Fruit fly (Drosophila melanogaster) whole organism, embryonic: ENCODE data around the gene Bcat.

Experiments used
- Ada2b ChIP-seq: fragments of 200-800 bp; sonication (Bioruptor generic); IDR thresholded peaks from 2 replicates; pipeline ENCODE4 v1.3.6; 2022; ENCODE audit warnings: missing biosample characterization, missing genetic modification characterization
- Aef1 ChIP-seq: fragments of 200-800 bp; sonication (Bioruptor generic); IDR thresholded peaks from 3 replicates; pipeline ENCODE4 v1.3.6; 2022; ENCODE audit warnings: missing biosample characterization, missing genetic modification characterization
- Asciz ChIP-seq: fragments of 200-800 bp; sonication (Bioruptor generic); optimal IDR thresholded peaks from 2 replicates; lab custom pipeline; 2017; ENCODE audit warnings: missing biosample characterization, mild to moderate bottlenecking, missing genetic modification characterization, missing genetic modification reagents
- BtbVII ChIP-seq: fragments of 200-800 bp; sonication (Bioruptor generic); optimal IDR thresholded peaks from 3 replicates; lab custom pipeline; 2017; ENCODE audit warnings: missing biosample characterization, mild to moderate bottlenecking, missing genetic modification characterization
- CG10431 ChIP-seq: fragments of 200-800 bp; sonication (Bioruptor generic); optimal IDR thresholded peaks from 3 replicates; lab custom pipeline; 2018; ENCODE audit warnings: missing biosample characterization, mild to moderate bottlenecking, missing genetic modification characterization
- CG11695 ChIP-seq: fragments of 200-800 bp; sonication (Bioruptor generic); IDR thresholded peaks from 3 replicates; pipeline ENCODE4 v1.3.6; 2022; ENCODE audit warnings: missing biosample characterization, missing genetic modification characterization
- CG12219 ChIP-seq: fragments of 200-800 bp; sonication (Bioruptor generic); optimal IDR thresholded peaks from 3 replicates; lab custom pipeline; 2018; ENCODE audit warnings: missing biosample characterization, mild to moderate bottlenecking, missing genetic modification characterization
- CG14965 ChIP-seq: fragments of 200-800 bp; sonication (Bioruptor generic); optimal IDR thresholded peaks from 2 replicates; lab custom pipeline; 2016; ENCODE audit warnings: missing biosample characterization, missing genetic modification characterization, borderline replicate concordance
- CG1529 ChIP-seq: fragments of 200-800 bp; sonication (Bioruptor generic); optimal IDR thresholded peaks from 3 replicates; lab custom pipeline; 2018; ENCODE audit warnings: missing biosample characterization, missing genetic modification characterization
- CG17568 ChIP-seq: fragments of 200-800 bp; sonication (Bioruptor generic); optimal IDR thresholded peaks from 2 replicates; lab custom pipeline; 2018; ENCODE audit warnings: missing biosample characterization, mild to moderate bottlenecking, missing genetic modification characterization, moderate library complexity
- CG1832 ChIP-seq: fragments of 200-800 bp; sonication (Bioruptor generic); optimal IDR thresholded peaks from 2 replicates; lab custom pipeline; 2017; ENCODE audit warnings: missing biosample characterization, mild to moderate bottlenecking, missing genetic modification characterization, inconsistent platforms
- CG2129 ChIP-seq: fragments of 200-800 bp; sonication (Bioruptor generic); IDR thresholded peaks from 2 replicates; pipeline ENCODE4 v1.3.6; 2022; ENCODE audit warnings: missing biosample characterization, missing genetic modification characterization; ENCODE audit not compliant: partially characterized antibody
- CG31224 ChIP-seq: fragments of 200-800 bp; sonication (Bioruptor generic); IDR thresholded peaks from 2 replicates; pipeline ENCODE4 v1.3.6; 2022; ENCODE audit warnings: missing biosample characterization, missing genetic modification characterization
- CG4854 ChIP-seq: fragments of 200-800 bp; sonication (Bioruptor generic); optimal IDR thresholded peaks from 2 replicates; lab custom pipeline; 2016; ENCODE audit warnings: missing biosample characterization, missing genetic modification characterization, inconsistent platforms
- CG7556 ChIP-seq: fragments of 200-800 bp; sonication (Bioruptor generic); optimal IDR thresholded peaks from 2 replicates; lab custom pipeline; 2017; ENCODE audit warnings: missing biosample characterization, mild to moderate bottlenecking, missing genetic modification characterization
- CG7928 ChIP-seq: fragments of 200-800 bp; sonication (Bioruptor generic); optimal IDR thresholded peaks from 2 replicates; lab custom pipeline; 2017; ENCODE audit warnings: missing biosample characterization, mild to moderate bottlenecking, missing genetic modification characterization
- CG8281 ChIP-seq: fragments of 200-800 bp; sonication (Bioruptor generic); optimal IDR thresholded peaks from 2 replicates; lab custom pipeline; 2018; ENCODE audit warnings: missing biosample characterization, mild to moderate bottlenecking, missing genetic modification characterization, moderate library complexity
- CG8388 ChIP-seq: fragments of 200-800 bp; sonication (Bioruptor generic); optimal IDR thresholded peaks from 2 replicates; lab custom pipeline; 2019; ENCODE audit warnings: missing biosample characterization, mild to moderate bottlenecking, missing genetic modification characterization, moderate library complexity
- CG8924 ChIP-seq: fragments of 200-800 bp; optimal IDR thresholded peaks from 3 replicates; lab custom pipeline; 2019; ENCODE audit warnings: missing biosample characterization, mild to moderate bottlenecking, missing genetic modification characterization, moderate library complexity
- CG8944 ChIP-seq: fragments of 200-800 bp; sonication (Bioruptor generic); optimal IDR thresholded peaks from 3 replicates; lab custom pipeline; 2016; ENCODE audit warnings: missing biosample characterization, missing genetic modification characterization
- CG9437 ChIP-seq: fragments of 200-800 bp; sonication (Bioruptor generic); optimal IDR thresholded peaks from 2 replicates; lab custom pipeline; 2018; ENCODE audit warnings: missing biosample characterization, mild to moderate bottlenecking, missing genetic modification characterization
- Dbx ChIP-seq: fragments of 200-800 bp; sonication (Bioruptor generic); IDR thresholded peaks from 3 replicates; pipeline ENCODE4 v1.3.6; 2022; ENCODE audit warnings: missing biosample characterization, missing genetic modification characterization
- Dip2 ChIP-seq: fragments of 200-800 bp; sonication (Bioruptor generic); IDR thresholded peaks from 2 replicates; pipeline ENCODE4 v1.3.6; 2022; ENCODE audit warnings: missing biosample characterization, missing genetic modification characterization
- Drgx ChIP-seq: fragments of 200-800 bp; sonication (Bioruptor generic); IDR thresholded peaks from 2 replicates; pipeline ENCODE4 v1.3.6; 2022; ENCODE audit warnings: missing biosample characterization, missing genetic modification characterization
- E2f2 ChIP-seq: fragments of 200-800 bp; sonication (Bioruptor generic); IDR thresholded peaks from 2 replicates; pipeline ENCODE4 v1.3.6; 2022; ENCODE audit warnings: missing biosample characterization, missing genetic modification characterization
- H2.0 ChIP-seq: fragments of 200-800 bp; sonication (Bioruptor generic); IDR thresholded peaks from 2 replicates; pipeline ENCODE4 v1.3.6; 2022; ENCODE audit warnings: missing biosample characterization, missing genetic modification characterization
- HLH3B ChIP-seq: fragments of 200-800 bp; sonication (Bioruptor generic); IDR thresholded peaks from 2 replicates; pipeline ENCODE4 v1.3.6; 2022; ENCODE audit warnings: missing biosample characterization, missing genetic modification characterization
- HLH54F ChIP-seq: fragments of 200-800 bp; sonication (Bioruptor generic); optimal IDR thresholded peaks from 3 replicates; lab custom pipeline; 2016; ENCODE audit warnings: missing biosample characterization, missing genetic modification characterization
- Hmr ChIP-seq: fragments of 200-800 bp; sonication (Bioruptor generic); optimal IDR thresholded peaks from 3 replicates; lab custom pipeline; 2017; ENCODE audit warnings: mild to moderate bottlenecking, missing biosample characterization, missing genetic modification reagents, missing genetic modification characterization
- TFAM ChIP-seq: fragments of 200-800 bp; sonication (Bioruptor generic); optimal IDR thresholded peaks from 2 replicates; lab custom pipeline; 2017; ENCODE audit warnings: missing biosample characterization, missing genetic modification characterization, inconsistent platforms
- bcd ChIP-seq: fragments of 200-800 bp; sonication (Bioruptor generic); optimal IDR thresholded peaks from 2 replicates; lab custom pipeline; 2017; ENCODE audit warnings: missing biosample characterization, mild to moderate bottlenecking, missing genetic modification characterization
- cato ChIP-seq: fragments of 200-800 bp; sonication (Bioruptor generic); optimal IDR thresholded peaks from 2 replicates; lab custom pipeline; 2016; ENCODE audit warnings: missing biosample characterization, missing genetic modification characterization, borderline replicate concordance
- caup ChIP-seq: fragments of 200-800 bp; sonication (Bioruptor generic); optimal IDR thresholded peaks from 3 replicates; lab custom pipeline; 2017; ENCODE audit warnings: missing biosample characterization, mild to moderate bottlenecking, missing genetic modification characterization, moderate library complexity; ENCODE audit not compliant: severe bottlenecking
- chif ChIP-seq, 2 experiments: fragments of 200-800 bp; sonication (Bioruptor generic); optimal IDR thresholded peaks; 3 replicates each; lab custom pipeline; 2016; ENCODE audit warnings: missing biosample characterization in 2 of 2, missing genetic modification characterization in 2 of 2
- ci ChIP-seq: fragments of 200-800 bp; sonication (Bioruptor generic); IDR thresholded peaks from 3 replicates; pipeline ENCODE4 v1.3.6; 2022; ENCODE audit warnings: missing biosample characterization, missing genetic modification characterization
- corto ChIP-seq: fragments of 200-800 bp; sonication (Bioruptor generic); optimal IDR thresholded peaks from 2 replicates; lab custom pipeline; 2016; ENCODE audit warnings: missing biosample characterization, mild to moderate bottlenecking, missing genetic modification characterization, moderate library complexity
- ewg ChIP-seq: fragments of 200-800 bp; sonication (Bioruptor generic); optimal IDR thresholded peaks from 3 replicates; lab custom pipeline; 2017; ENCODE audit warnings: mild to moderate bottlenecking, missing biosample characterization, missing genetic modification reagents, missing genetic modification characterization
- eyg ChIP-seq: fragments of 200-800 bp; sonication (Bioruptor generic); optimal IDR thresholded peaks from 3 replicates; lab custom pipeline; 2016; ENCODE audit warnings: missing biosample characterization, missing genetic modification characterization
- grau ChIP-seq: fragments of 200-800 bp; optimal IDR thresholded peaks from 3 replicates; lab custom pipeline; 2019; ENCODE audit warnings: missing biosample characterization, mild to moderate bottlenecking, missing genetic modification characterization, moderate library complexity
- gt ChIP-seq: fragments of 200-800 bp; sonication (Bioruptor generic); IDR thresholded peaks from 2 replicates; pipeline ENCODE4 v1.3.6; 2022; ENCODE audit warnings: missing biosample characterization, missing genetic modification characterization
- kah ChIP-seq: fragments of 200-800 bp; sonication (Bioruptor generic); optimal IDR thresholded peaks from 2 replicates; lab custom pipeline; 2018; ENCODE audit warnings: missing biosample characterization, mild to moderate bottlenecking, missing genetic modification characterization
- knrl ChIP-seq: fragments of 200-800 bp; sonication (Bioruptor generic); IDR thresholded peaks from 3 replicates; pipeline ENCODE4 v1.3.6; 2022; ENCODE audit warnings: missing biosample characterization, missing genetic modification characterization; ENCODE audit not compliant: partially characterized antibody
- pb ChIP-seq: fragments of 200-800 bp; sonication (Bioruptor generic); optimal IDR thresholded peaks from 3 replicates; lab custom pipeline; 2016; ENCODE audit warnings: missing biosample characterization, missing genetic modification characterization
- pnt ChIP-seq: fragments of 200-800 bp; sonication (Bioruptor generic); optimal IDR thresholded peaks from 3 replicates; lab custom pipeline; 2016; ENCODE audit warnings: missing biosample characterization, missing genetic modification characterization
- ranshi ChIP-seq: fragments of 200-800 bp; sonication (Bioruptor generic); IDR thresholded peaks from 2 replicates; pipeline ENCODE4 v1.3.6; 2022; ENCODE audit warnings: missing biosample characterization, missing genetic modification characterization
- slbo ChIP-seq: fragments of 200-800 bp; sonication (Bioruptor generic); IDR thresholded peaks from 2 replicates; pipeline ENCODE4 v1.3.6; 2022; ENCODE audit warnings: missing biosample characterization, missing genetic modification characterization
- sqz ChIP-seq: fragments of 200-800 bp; sonication (Bioruptor generic); optimal IDR thresholded peaks from 3 replicates; lab custom pipeline; 2018; ENCODE audit warnings: missing biosample characterization, mild to moderate bottlenecking, missing genetic modification characterization
- trh ChIP-seq: fragments of 200-800 bp; sonication (Bioruptor generic); optimal IDR thresholded peaks from 2 replicates; lab custom pipeline; 2016; ENCODE audit warnings: missing biosample characterization, missing genetic modification characterization
- wek ChIP-seq: fragments of 200-800 bp; sonication (Bioruptor generic); optimal IDR thresholded peaks from 3 replicates; lab custom pipeline; 2018; ENCODE audit warnings: missing biosample characterization, mild to moderate bottlenecking, missing genetic modification characterization, moderate library complexity
- z ChIP-seq: fragments of 200-800 bp; sonication (Bioruptor generic); IDR thresholded peaks from 3 replicates; pipeline ENCODE4 v1.3.6; 2022; ENCODE audit warnings: missing biosample characterization, missing genetic modification characterization
- zfh1 ChIP-seq: fragments of 200-800 bp; sonication (Bioruptor generic); IDR thresholded peaks from 3 replicates; pipeline ENCODE4 v1.3.6; 2022; ENCODE audit warnings: missing biosample characterization, missing genetic modification characterization

Gene Bcat

DNA sequence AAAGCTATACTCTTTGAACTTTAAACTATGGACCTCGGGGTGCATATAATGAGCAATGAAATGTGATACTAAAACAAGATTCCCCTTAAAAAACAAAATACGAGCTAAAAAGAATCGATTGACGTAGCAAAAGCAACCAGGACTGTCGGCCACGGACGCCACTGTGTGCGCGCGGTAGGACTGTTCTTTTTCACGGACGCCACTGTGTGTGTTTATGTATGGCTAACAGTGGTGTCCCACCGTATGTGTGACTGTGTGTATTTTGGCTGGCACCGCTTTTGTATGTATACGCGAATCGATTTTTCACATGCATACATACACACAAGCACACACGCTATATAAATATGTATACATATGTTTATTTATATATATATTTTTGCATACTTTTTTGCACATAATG lies 12.9 kb upstream of the Bcat start (continued):
- no peak for TF ChIP-seq TFAM (GFP tag; lab: Kevin White, UChicago)
- peak; percentile 19 for TF ChIP-seq CG8924 (tag; lab: Kevin White, UChicago)
- peak; percentile 40; the same call in 1 of the 2 replicates for TF ChIP-seq H2.0 (GFP tag; lab: Robert Waterston, UW)
- TF ChIP-seq CG7928 (GFP tag; lab: Kevin White, UChicago) = peak; percentile 8
- peak; percentile 0 for TF ChIP-seq CG8388 (GFP tag; lab: Kevin White, UChicago)
- no peak for TF ChIP-seq CG8281 (tag; lab: Kevin White, UChicago)
- peak; percentile 12 for TF ChIP-seq ewg (GFP tag; lab: Kevin White, UChicago)
- peak; percentile 9; the same call in 1 of the 3 replicates for TF ChIP-seq knrl (GFP tag; lab: Robert Waterston, UW)
- no peak for TF ChIP-seq CG14965 (GFP tag; lab: Kevin White, UChicago)
- no peak for TF ChIP-seq corto (GFP tag; lab: Kevin White, UChicago)
- no peak for TF ChIP-seq Dip2
- TF ChIP-seq CG1832 (GFP tag; lab: Kevin White, UChicago) = no peak
- 0 out of 2 replicates have a peak, but pooled peaks have one; percentile 29 for TF ChIP-seq ranshi (GFP tag; lab: Robert Waterston, UW)
- peak; percentile 67; the same call in 1 of the 3 replicates for TF ChIP-seq Dbx (GFP tag; lab: Robert Waterston, UW)
- TF ChIP-seq pnt = peak; percentile 37
- TF ChIP-seq Aef1 (GFP tag; lab: Robert Waterston, UW) = peak; percentile 42; the same call in 2 of the 3 replicates
- TF ChIP-seq CG11695 (GFP tag; lab: Robert Waterston, UW) = peak; percentile 59
- TF ChIP-seq chif (GFP tag; optimal IDR thresholded peaks at IDR 0.05; lab: Kevin White, UChicago) = peak; percentile 19 to 23
- TF ChIP-seq trh (GFP tag; lab: Kevin White, UChicago) = no peak
- peak; percentile 37 for TF ChIP-seq pb (GFP tag; lab: Kevin White, UChicago)
- no peak for TF ChIP-seq CG9437 (GFP tag; lab: Kevin White, UChicago)
- TF ChIP-seq wek (GFP tag; lab: Kevin White, UChicago) = peak; percentile 42
- no peak for TF ChIP-seq cato (GFP tag; lab: Kevin White, UChicago)
- TF ChIP-seq Asciz (GFP tag; lab: Kevin White, UChicago) = peak; percentile 5
- peak; percentile 7 for TF ChIP-seq CG12219 (GFP tag; lab: Kevin White, UChicago)
- no peak for TF ChIP-seq z (GFP tag; lab: Robert Waterston, UW)
- peak; percentile 81 for TF ChIP-seq slbo (GFP tag; lab: Robert Waterston, UW)
- no peak for TF ChIP-seq CG31224 (GFP tag; lab: Robert Waterston, UW)
- TF ChIP-seq kah = peak; percentile 17
- TF ChIP-seq Hmr (GFP tag; lab: Kevin White, UChicago) = peak; percentile 50
- peak; percentile 0 for TF ChIP-seq bcd (GFP tag; lab: Kevin White, UChicago)
- no peak for TF ChIP-seq CG2129 (GFP tag; lab: Robert Waterston, UW)
- TF ChIP-seq CG7556 (GFP tag; lab: Kevin White, UChicago) = no peak
- peak; percentile 66 for TF ChIP-seq Drgx (GFP tag; lab: Robert Waterston, UW)
- TF ChIP-seq CG10431 = no peak
- no peak for TF ChIP-seq Ada2b (GFP tag; lab: Robert Waterston, UW)
- TF ChIP-seq E2f2 (GFP tag; lab: Robert Waterston, UW) = peak; percentile 42
- peak; percentile 20 for TF ChIP-seq BtbVII (GFP tag; lab: Kevin White, UChicago)
- TF ChIP-seq caup (GFP tag; lab: Kevin White, UChicago) = peak; percentile 56
- TF ChIP-seq CG1529 (GFP tag; lab: Kevin White, UChicago) = peak; percentile 3
- TF ChIP-seq gt = no peak
- peak; percentile 33 for TF ChIP-seq CG8944 (GFP tag; lab: Kevin White, UChicago)
- peak; percentile 24 for TF ChIP-seq CG17568 (GFP tag; lab: Kevin White, UChicago)
- peak; percentile 56; the same call in 1 of the 3 replicates for TF ChIP-seq zfh1
- TF ChIP-seq HLH3B (GFP tag; lab: Robert Waterston, UW) = no peak
- peak; percentile 66 for TF ChIP-seq ci (GFP tag; lab: Robert Waterston, UW)
- TF ChIP-seq eyg (GFP tag; lab: Kevin White, UChicago) = no peak
- TF ChIP-seq grau (tag; lab: Kevin White, UChicago) = peak; percentile 40
- no peak for TF ChIP-seq sqz
- TF ChIP-seq CG4854 (GFP tag; lab: Kevin White, UChicago) = peak; percentile 14
- TF ChIP-seq HLH54F (GFP tag; lab: Kevin White, UChicago) = peak; percentile 63
